Worm (Caenorhabditis elegans) whole organism, L1 larva: ENCODE data around the gene nlp-35.

Source experiments
- alr-1 ChIP-seq: fragments of 200-800 bp; sonication (Bioruptor generic); optimal IDR thresholded peaks from 2 replicates; lab custom pipeline; 2018; ENCODE audit warnings: borderline replicate concordance, mild to moderate bottlenecking, missing genetic modification characterization, missing compliant biosample characterization
- ama-1 ChIP-seq: fragments of 150-350 bp; optimal IDR thresholded peaks from 2 replicates; lab custom pipeline; 2014
- lsy-2 ChIP-seq, 2 experiments: fragments of 150-350 bp; optimal IDR thresholded peaks; 2 replicates each; lab custom pipeline; 2014; ENCODE audit warnings: missing biosample characterization in 2 of 2, missing genetic modification characterization in 2 of 2
- unc-130 ChIP-seq: fragments of 150-350 bp; optimal IDR thresholded peaks from 2 replicates; lab custom pipeline; 2017; ENCODE audit warnings: missing biosample characterization, missing genetic modification characterization, inconsistent platforms

DNA sequence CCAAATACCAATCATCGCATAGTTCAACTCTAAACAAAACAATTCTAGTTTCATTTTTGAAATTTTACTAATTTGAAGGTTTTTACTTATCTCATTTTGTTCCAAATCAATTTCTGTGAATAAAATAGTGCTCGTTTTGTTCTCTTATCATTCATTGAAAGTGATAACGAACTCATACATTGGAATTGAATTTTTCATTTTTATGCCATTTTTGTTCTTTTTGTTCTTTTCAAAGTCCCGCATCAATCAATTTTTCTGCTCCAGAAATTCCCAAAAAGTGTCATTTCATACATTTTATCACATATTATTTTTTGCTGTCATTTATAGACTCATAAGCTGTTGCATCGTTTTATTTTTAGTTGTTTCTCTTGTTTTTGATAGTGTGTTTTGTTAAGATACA lies 18.8 kb upstream of the nlp-35 start:
- TF ChIP-seq unc-130 = no peak
- TF ChIP-seq ama-1 (lab: Kevin White, UChicago) = no peak
- TF ChIP-seq lsy-2 (tag; optimal IDR thresholded peaks at IDR 0.05; lab: Kevin White, UChicago) = no peak
- TF ChIP-seq alr-1 (tag; lab: Kevin White, UChicago) = no peak
